Worm (Caenorhabditis elegans) whole organism, L1 larva: ENCODE measurements around the gene srh-172.

ENCODE experiments used
- dsc-1 ChIP-seq: sonication (generic microtip); optimal IDR thresholded peaks from 2 replicates; lab custom pipeline; 2016; ENCODE audit warnings: mild to moderate bottlenecking, missing genetic modification characterization, missing compliant biosample characterization
- egl-27 ChIP-seq, 2 experiments: fragments of 150-350 bp in 1 of 2; sonication (generic microtip); optimal IDR thresholded peaks; 3 replicates each; lab custom pipeline; 2017 to 2018; ENCODE audit warnings: missing biosample characterization in 2 of 2, missing genetic modification characterization in 2 of 2, missing genetic modification reagents in 2 of 2
- fkh-8 ChIP-seq: sonication (generic microtip); optimal IDR thresholded peaks from 2 replicates; lab custom pipeline; 2016; ENCODE audit warnings: mild to moderate bottlenecking, missing genetic modification characterization, missing compliant biosample characterization
- lin-35 ChIP-seq, 2 experiments: fragments of 150-350 bp; optimal IDR thresholded peaks; 2 replicates each; lab custom pipeline; 2014; ENCODE audit warnings: missing biosample characterization in 2 of 2, missing genetic modification characterization in 2 of 2, missing genetic modification reagents in 2 of 2
- lin-39 ChIP-seq: fragments of 150-350 bp; optimal IDR thresholded peaks from 2 replicates; lab custom pipeline; 2014; ENCODE audit warnings: missing biosample characterization, missing genetic modification reagents, missing genetic modification characterization
- lsy-2 ChIP-seq, 2 experiments: fragments of 150-350 bp; optimal IDR thresholded peaks; 2 replicates each; lab custom pipeline; 2014; ENCODE audit warnings: missing biosample characterization in 2 of 2, missing genetic modification characterization in 2 of 2
- mab-9 ChIP-seq: fragments of 200-800 bp; sonication (Bioruptor generic); IDR thresholded peaks from 2 replicates; pipeline ENCODE4 v1.3.6; 2022; ENCODE audit warnings: missing genetic modification reagents, missing genetic modification characterization, missing compliant biosample characterization
- nhr-85 ChIP-seq: sonication (generic microtip); peaks from one replicate; lab custom pipeline; 2016; ENCODE audit warnings: missing genetic modification characterization, inconsistent platforms, missing compliant biosample characterization
- nhr-90 ChIP-seq: sonication (generic microtip); optimal IDR thresholded peaks from 2 replicates; lab custom pipeline; 2016; ENCODE audit warnings: mild to moderate bottlenecking, missing genetic modification characterization, missing compliant biosample characterization; ENCODE audit not compliant: poor library complexity
- pqm-1 ChIP-seq: sonication (generic microtip); optimal IDR thresholded peaks from 3 replicates; lab custom pipeline; 2017; ENCODE audit warnings: missing biosample characterization, missing genetic modification characterization
- sox-4 ChIP-seq: sonication (generic microtip); optimal IDR thresholded peaks from 2 replicates; lab custom pipeline; 2016; ENCODE audit warnings: missing genetic modification characterization, missing compliant biosample characterization
- zag-1 ChIP-seq: fragments of 150-350 bp; optimal IDR thresholded peaks from 2 replicates; lab custom pipeline; 2014; ENCODE audit warnings: missing biosample characterization, missing genetic modification characterization

ce11 chrV:20000639-20001038 is 41.8 kb downstream of the srh-172 start:
- TF ChIP-seq nhr-90 (tag; lab: Kevin White, UChicago): no peak
- TF ChIP-seq lin-35 (GFP tag; optimal IDR thresholded peaks at IDR 0.05; lab: Kevin White, UChicago): no peak
- no peak for TF ChIP-seq lsy-2 (tag; optimal IDR thresholded peaks at IDR 0.05; lab: Kevin White, UChicago)
- TF ChIP-seq egl-27 (tag; optimal IDR thresholded peaks at IDR 0.05; lab: Kevin White, UChicago): no peak
- no peak for TF ChIP-seq dsc-1
- no peak for TF ChIP-seq mab-9
- TF ChIP-seq pqm-1 (tag; lab: Kevin White, UChicago): no peak
- no peak for TF ChIP-seq fkh-8 (tag; lab: Kevin White, UChicago)
- TF ChIP-seq sox-4 (tag; lab: Kevin White, UChicago): no peak
- TF ChIP-seq lin-39 (tag; lab: Kevin White, UChicago): no peak
- TF ChIP-seq nhr-85 (tag; lab: Kevin White, UChicago): no peak
- TF ChIP-seq zag-1 (tag; lab: Kevin White, UChicago): no peak
